Fruit fly (Drosophila melanogaster): ENCODE measurements around the gene Kdm5.

DNA sequence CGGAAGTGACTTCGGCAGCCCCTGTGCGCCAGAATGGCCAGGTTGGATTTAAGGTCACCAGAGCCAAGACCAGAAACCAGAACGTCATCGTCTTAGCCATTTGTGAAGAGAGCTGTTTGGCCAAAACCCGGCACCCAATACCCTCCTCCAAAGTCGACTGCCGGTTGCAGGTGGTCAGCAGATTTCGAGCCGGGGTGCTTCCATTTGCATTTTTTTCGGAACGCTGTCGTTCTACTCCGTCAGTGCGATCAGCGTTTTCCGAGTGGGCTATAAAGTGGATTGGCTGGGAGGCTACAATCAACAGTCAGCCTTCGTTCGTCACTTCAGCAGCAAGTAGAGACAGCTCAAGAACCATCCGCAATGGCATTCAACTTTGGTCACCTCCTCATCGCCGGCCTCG, 42.6 kb downstream of the Kdm5 start, which contains the start of the genes CG13998 and Vm26Ab:
- no peak for TF ChIP-seq psq (optimal IDR thresholded peaks at IDR 0.05)
- no peak for TF ChIP-seq Sin3A (optimal IDR thresholded peaks at IDR 0.05)
- no peak for TF ChIP-seq Myc (optimal IDR thresholded peaks at IDR 0.05)
